Fruit fly (Drosophila melanogaster) whole organism, embryonic: ENCODE results near the gene CG43446.

Experiments used
- CG14710 ChIP-seq: fragments of 200-800 bp; sonication (Bioruptor generic); optimal IDR thresholded peaks from 3 replicates; lab custom pipeline; 2019; ENCODE audit warnings: missing biosample characterization, mild to moderate bottlenecking, missing genetic modification characterization, moderate library complexity
- CG1603 ChIP-seq: fragments of 200-800 bp; sonication (Bioruptor generic); optimal IDR thresholded peaks from 2 replicates; lab custom pipeline; 2019; ENCODE audit warnings: missing biosample characterization, mild to moderate bottlenecking, missing genetic modification characterization, moderate library complexity
- CG16779 ChIP-seq: fragments of 200-800 bp; sonication (Bioruptor generic); IDR thresholded peaks from 2 replicates; pipeline ENCODE4 v1.3.6; 2022; ENCODE audit warnings: missing biosample characterization, missing genetic modification characterization
- CG4282 ChIP-seq: fragments of 200-800 bp; sonication (Bioruptor generic); optimal IDR thresholded peaks from 2 replicates; lab custom pipeline; 2016; ENCODE audit warnings: missing biosample characterization, missing genetic modification characterization
- CG6175 ChIP-seq: fragments of 200-800 bp; sonication (Bioruptor generic); IDR thresholded peaks from 3 replicates; pipeline ENCODE4 v1.3.6; 2022; ENCODE audit warnings: missing biosample characterization, missing genetic modification characterization
- CG9817 ChIP-seq: fragments of 200-800 bp; sonication (Bioruptor generic); optimal IDR thresholded peaks from 2 replicates; lab custom pipeline; 2018; ENCODE audit warnings: missing biosample characterization, mild to moderate bottlenecking, missing genetic modification characterization, moderate library complexity
- Dip2 ChIP-seq: fragments of 200-800 bp; sonication (Bioruptor generic); IDR thresholded peaks from 2 replicates; pipeline ENCODE4 v1.3.6; 2022; ENCODE audit warnings: missing biosample characterization, missing genetic modification characterization
- Hmr ChIP-seq: fragments of 200-800 bp; sonication (Bioruptor generic); optimal IDR thresholded peaks from 3 replicates; lab custom pipeline; 2017; ENCODE audit warnings: mild to moderate bottlenecking, missing biosample characterization, missing genetic modification reagents, missing genetic modification characterization
- Med ChIP-seq: fragments of 200-800 bp; sonication (Bioruptor generic); peaks from one replicate; lab custom pipeline; 2016; ENCODE audit warnings: missing biosample characterization, missing genetic modification characterization, mild to moderate bottlenecking, inconsistent platforms, moderate library complexity
- NC2β ChIP-seq: fragments of 200-800 bp; sonication (Bioruptor generic); optimal IDR thresholded peaks from 2 replicates; lab custom pipeline; 2016; ENCODE audit warnings: missing biosample characterization, missing genetic modification characterization
- Optix ChIP-seq: fragments of 200-800 bp; sonication (Bioruptor generic); IDR thresholded peaks from 3 replicates; pipeline ENCODE4 v1.3.6; 2022; ENCODE audit warnings: missing biosample characterization, missing genetic modification characterization
- TFAM ChIP-seq: fragments of 200-800 bp; sonication (Bioruptor generic); optimal IDR thresholded peaks from 2 replicates; lab custom pipeline; 2017; ENCODE audit warnings: missing biosample characterization, missing genetic modification characterization, inconsistent platforms
- Trl ChIP-seq, 3 experiments: fragments of >200 bp in 2 of 3; fragments of 200-800 bp in 1 of 3; sonication (Bioruptor generic) in 1 of 3; optimal IDR thresholded peaks; 2 replicates in 1 of 3; 3 replicates in 2 of 3; lab custom pipeline; 2016 to 2017; ENCODE audit warnings: missing biosample characterization in 1 of 3, missing genetic modification characterization in 1 of 3
- amos ChIP-seq: fragments of 200-800 bp; sonication (Bioruptor generic); IDR thresholded peaks from 2 replicates; pipeline ENCODE4 v1.3.6; 2022; ENCODE audit warnings: missing biosample characterization, missing genetic modification characterization; ENCODE audit not compliant: partially characterized antibody
- cg ChIP-seq: fragments of 200-800 bp; sonication (Bioruptor generic); optimal IDR thresholded peaks from 3 replicates; lab custom pipeline; 2019; ENCODE audit warnings: missing biosample characterization, mild to moderate bottlenecking, missing genetic modification characterization, moderate library complexity
- oc ChIP-seq: fragments of 200-800 bp; sonication (Bioruptor generic); optimal IDR thresholded peaks from 2 replicates; lab custom pipeline; 2018; ENCODE audit warnings: missing biosample characterization, mild to moderate bottlenecking, missing genetic modification characterization, moderate library complexity
- seq ChIP-seq: fragments of 200-800 bp; sonication (Bioruptor generic); IDR thresholded peaks from 2 replicates; pipeline ENCODE4 v1.3.6; 2022; ENCODE audit warnings: missing biosample characterization, missing genetic modification characterization
- ttk ChIP-seq: fragments of 200-800 bp; sonication (Bioruptor generic); IDR thresholded peaks from 2 replicates; pipeline ENCODE4 v2.1.2; 2022; ENCODE audit warnings: missing biosample characterization, missing genetic modification characterization

CG43446 gene

dm6 chr3R:20945463-20945862, 42.3 kb downstream of the CG43446 start, which contains the start of gene CG31191 (continued):
- TF ChIP-seq seq: 0 out of 2 replicates have a peak, but pooled peaks have one; percentile 5
- no peak for TF ChIP-seq CG1603 (tag; lab: Kevin White, UChicago)
- no peak for TF ChIP-seq Optix (GFP tag; lab: Robert Waterston, UW)
- peak; percentile 12; the same call in 1 of the 2 replicates for TF ChIP-seq CG16779 (GFP tag; lab: Robert Waterston, UW)
- TF ChIP-seq TFAM (GFP tag; lab: Kevin White, UChicago): no peak
- TF ChIP-seq amos (GFP tag; lab: Robert Waterston, UW): peak; percentile 23; the same call in 1 of the 2 replicates
- no peak for TF ChIP-seq Dip2 (GFP tag; lab: Robert Waterston, UW)
- no peak for TF ChIP-seq CG9817 (tag; lab: Kevin White, UChicago)
- TF ChIP-seq Med: peak; percentile 77
- TF ChIP-seq ttk (GFP tag; lab: Robert Waterston, UW): no peak
- TF ChIP-seq oc: no peak
- TF ChIP-seq cg (GFP tag; lab: Kevin White, UChicago): no peak
- TF ChIP-seq CG14710 (tag; lab: Kevin White, UChicago): no peak
- no peak for TF ChIP-seq CG4282 (GFP tag; lab: Kevin White, UChicago)
- peak; percentile 10 for TF ChIP-seq Hmr (GFP tag; lab: Kevin White, UChicago)
- TF ChIP-seq NC2β (GFP tag; lab: Kevin White, UChicago): no peak
- TF ChIP-seq CG6175 (GFP tag; lab: Robert Waterston, UW): no peak
- TF ChIP-seq Trl (optimal IDR thresholded peaks at IDR 0.05; lab: Kevin White, UChicago): peak in 1 of 2 experiments; percentile 6
- no peak for TF ChIP-seq Trl (GFP tag; optimal IDR thresholded peaks at IDR 0.05; lab: Kevin White, UChicago)
